Fruit fly (Drosophila melanogaster): ENCODE results near the gene CG11601.

Gene CG11601

dm6 chr2L:286421-286820 lies 3.4 kb upstream of the CG11601 start (continued):
- peak; percentile 77 for TF ChIP-seq CG14441 (GFP tag; IDR thresholded peaks at IDR 0.05)
- TF ChIP-seq schlank (tag; optimal IDR thresholded peaks at IDR 0.05), result peak; percentile 82
- peak; percentile 31 for TF ChIP-seq CG3163 (GFP tag; optimal IDR thresholded peaks at IDR 0.05)
- no peak for TF ChIP-seq jing (GFP tag; optimal IDR thresholded peaks at IDR 0.05)
- TF ChIP-seq sob (GFP tag; IDR thresholded peaks at IDR 0.05), result peak; percentile 83
- TF ChIP-seq CG18476 (GFP tag; optimal IDR thresholded peaks at IDR 0.05), result peak; percentile 12
- TF ChIP-seq trem (tag; optimal IDR thresholded peaks at IDR 0.05), result no peak
- no peak; the same call in 1 of the 2 replicates for TF ChIP-seq bbx (GFP tag; IDR thresholded peaks at IDR 0.05; ENCODE audit: partially characterized antibody)
- TF ChIP-seq tx (GFP tag; optimal IDR thresholded peaks at IDR 0.05), result peak; percentile 70
- 0 out of 2 replicates have a peak, but pooled peaks have one; percentile 23 for TF ChIP-seq CG17612 (GFP tag; IDR thresholded peaks at IDR 0.05)
- TF ChIP-seq CG9727 (GFP tag; optimal IDR thresholded peaks at IDR 0.05), result no peak
- TF ChIP-seq bsh (GFP tag; optimal IDR thresholded peaks at IDR 0.05), result peak; percentile 46 to 54
- TF ChIP-seq Hmx (GFP tag; optimal IDR thresholded peaks at IDR 0.05), result no peak
- peak; percentile 58 for TF ChIP-seq Chrac-16 (GFP tag; optimal IDR thresholded peaks at IDR 0.05)
- TF ChIP-seq vnd (GFP tag; IDR thresholded peaks at IDR 0.05; ENCODE audit: partially characterized antibody), result no peak
- TF ChIP-seq CG30020 (tag; optimal IDR thresholded peaks at IDR 0.05), result no peak
- peak; percentile 46 for TF ChIP-seq Myb (GFP tag; optimal IDR thresholded peaks at IDR 0.05)
- no peak for TF ChIP-seq CG15073 (GFP tag; optimal IDR thresholded peaks at IDR 0.05)
- TF ChIP-seq HHEX (GFP tag; optimal IDR thresholded peaks at IDR 0.05), result peak; percentile 47
- no peak for TF ChIP-seq Spps (tag; optimal IDR thresholded peaks at IDR 0.05)
- peak; percentile 4 for TF ChIP-seq slp2 (GFP tag; optimal IDR thresholded peaks at IDR 0.05)
- peak; percentile 26 for TF ChIP-seq CG18262 (tag; optimal IDR thresholded peaks at IDR 0.05)
- peak; percentile 53 for TF ChIP-seq Hand (GFP tag; optimal IDR thresholded peaks at IDR 0.05)
- TF ChIP-seq dmrt99B (tag; optimal IDR thresholded peaks at IDR 0.05), result peak; percentile 65
- 0 out of 3 replicates have a peak, but pooled peaks have one; percentile 40 for TF ChIP-seq CG6175 (GFP tag; IDR thresholded peaks at IDR 0.05)
- no peak for TF ChIP-seq Stat92E (GFP tag; optimal IDR thresholded peaks at IDR 0.05)
- peak; percentile 31 for TF ChIP-seq CG7928 (GFP tag; optimal IDR thresholded peaks at IDR 0.05)
- TF ChIP-seq slou (GFP tag; optimal IDR thresholded peaks at IDR 0.05), result no peak
- TF ChIP-seq ci (GFP tag; IDR thresholded peaks at IDR 0.05), result peak; percentile 78
- TF ChIP-seq CG12391 (tag; optimal IDR thresholded peaks at IDR 0.05), result peak; percentile 65
- TF ChIP-seq Scr (GFP tag; IDR thresholded peaks at IDR 0.05; ENCODE audit: partially characterized antibody), result no peak
- no peak for TF ChIP-seq CG3726 (GFP tag; IDR thresholded peaks at IDR 0.05)
- peak; percentile 54 for TF ChIP-seq CG5245 (GFP tag; optimal IDR thresholded peaks at IDR 0.05)
- peak; percentile 65 for TF ChIP-seq NfI (GFP tag; optimal IDR thresholded peaks at IDR 0.05)
- peak; percentile 53; the same call in 1 of the 2 replicates for TF ChIP-seq Awh (GFP tag; IDR thresholded peaks at IDR 0.05)
- peak; percentile 32 for TF ChIP-seq CG6683 (GFP tag; optimal IDR thresholded peaks at IDR 0.05)
- no peak for TF ChIP-seq knrl (GFP tag; IDR thresholded peaks at IDR 0.05; ENCODE audit: partially characterized antibody)
- peak; percentile 61 for TF ChIP-seq vfl (GFP tag; optimal IDR thresholded peaks at IDR 0.05)
- peak; percentile 90 for TF ChIP-seq lbe (GFP tag; optimal IDR thresholded peaks at IDR 0.05)
- TF ChIP-seq CG32532 (GFP tag; IDR thresholded peaks at IDR 0.05), result peak; percentile 84
- peak; percentile 54 for TF ChIP-seq Drgx (GFP tag; IDR thresholded peaks at IDR 0.05)
- no peak for TF ChIP-seq Sox100B (GFP tag; optimal IDR thresholded peaks at IDR 0.05)
- peak; percentile 49 for TF ChIP-seq D19B (GFP tag; optimal IDR thresholded peaks at IDR 0.05)
- TF ChIP-seq CG14710 (tag; optimal IDR thresholded peaks at IDR 0.05), result no peak
- TF ChIP-seq CG18011 (GFP tag; optimal IDR thresholded peaks at IDR 0.05), result peak; percentile 24
- peak; percentile 80 for TF ChIP-seq Fer1 (GFP tag; optimal IDR thresholded peaks at IDR 0.05)
- TF ChIP-seq wek (GFP tag; optimal IDR thresholded peaks at IDR 0.05), result no peak
- peak; percentile 39; the same call in 1 of the 2 replicates for TF ChIP-seq E2f2 (GFP tag; IDR thresholded peaks at IDR 0.05)
- TF ChIP-seq NK7.1 (GFP tag; optimal IDR thresholded peaks at IDR 0.05), result no peak
- peak; percentile 87 for TF ChIP-seq B-H2 (GFP tag; optimal IDR thresholded peaks at IDR 0.05)

All from whole organism, embryonic.